Worm (Caenorhabditis elegans): ENCODE measurements around the gene F59B10.3.
A peak's percentile ranks its signal among the peaks of the same experiment; 100 is the strongest.

The F59B10.3 gene

DNA sequence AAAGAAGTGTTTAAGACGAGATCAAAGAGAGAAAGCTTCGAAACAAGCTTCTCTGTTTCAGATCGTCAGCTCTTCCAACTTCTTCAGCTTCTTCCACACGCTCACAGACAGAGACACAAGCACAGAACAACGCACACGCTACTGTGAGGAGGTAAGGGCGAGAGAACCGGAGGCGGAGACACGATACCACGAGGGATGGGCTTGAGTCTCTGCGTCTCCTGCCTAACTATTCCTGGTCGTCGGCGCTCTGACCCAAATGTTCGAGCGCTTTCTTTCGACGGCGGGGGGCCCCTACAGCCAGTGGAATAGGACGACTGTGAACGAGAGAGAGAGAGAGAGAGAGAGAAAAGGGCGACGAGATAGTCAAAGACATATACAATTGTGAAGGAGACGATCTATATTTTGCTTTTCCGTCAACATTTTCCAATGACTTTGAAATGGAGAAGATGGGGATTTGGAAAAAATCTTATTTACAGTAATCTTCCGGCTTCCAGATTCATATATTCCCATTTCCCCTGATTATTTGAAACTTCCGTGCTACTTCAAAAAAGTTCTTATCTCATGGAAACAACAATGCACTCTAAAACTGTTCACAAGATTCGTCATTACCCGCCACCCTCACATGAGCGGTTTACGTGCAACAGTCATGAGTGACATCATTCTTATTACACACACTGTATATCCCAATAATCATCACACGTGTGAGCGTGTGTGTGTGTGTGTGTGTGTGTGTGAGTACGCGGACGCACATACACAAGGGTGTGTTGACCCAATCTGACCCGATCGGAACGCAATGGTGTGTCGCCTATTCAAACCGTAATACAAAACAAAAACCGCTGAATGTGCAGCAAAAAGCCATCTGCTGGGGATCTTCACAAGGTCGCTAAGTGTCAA lies 38.7 kb downstream of the F59B10.3 start (continued):
- no peak for TF ChIP-seq F55B11.4 (tag; optimal IDR thresholded peaks at IDR 0.05; ENCODE audit: borderline replicate concordance, insufficient read depth)
- TF ChIP-seq mxl-1 (tag; optimal IDR thresholded peaks at IDR 0.05), result no peak
- no peak; the same call in 1 of the 2 replicates for TF ChIP-seq Y95B8A.8 (GFP tag; IDR thresholded peaks at IDR 0.05)
- peak in 1 of 2 experiments; percentile 36 for TF ChIP-seq let-607 (tag; optimal IDR thresholded peaks at IDR 0.05)
- TF ChIP-seq bed-2 (GFP tag; IDR thresholded peaks at IDR 0.05), result no peak
- TF ChIP-seq ceh-27 (GFP tag; optimal IDR thresholded peaks at IDR 0.05), result peak; percentile 83
- peak; percentile 90 for TF ChIP-seq K12H6.12 (tag; optimal IDR thresholded peaks at IDR 0.05)
- TF ChIP-seq dox-1 (GFP tag; IDR thresholded peaks at IDR 0.05), result peak; percentile 67
- TF ChIP-seq lin-35 (GFP tag; optimal IDR thresholded peaks at IDR 0.05), result peak in 1 of 3 experiments; percentile 68
- TF ChIP-seq ztf-25 (GFP tag; IDR thresholded peaks at IDR 0.05), result 0 out of 2 replicates have a peak, but pooled peaks have one; percentile 6
- TF ChIP-seq snpc-1.3 (tag; optimal IDR thresholded peaks at IDR 0.05; ENCODE audit: insufficient read depth), result no peak
- peak; percentile 67 for TF ChIP-seq madf-10 (tag; optimal IDR thresholded peaks at IDR 0.05)
- no peak for TF ChIP-seq aptf-3 (GFP tag; IDR thresholded peaks at IDR 0.05)
- no peak; the same call in 1 of the 2 replicates for TF ChIP-seq ceh-100 (GFP tag; IDR thresholded peaks at IDR 0.05)
- TF ChIP-seq him-1 (tag; optimal IDR thresholded peaks at IDR 0.05), result no peak
- TF ChIP-seq lin-40 (tag; optimal IDR thresholded peaks at IDR 0.05), result peak; percentile 72
- peak; percentile 2 for TF ChIP-seq rpc-1 (optimal IDR thresholded peaks at IDR 0.05)
- TF ChIP-seq rpc-1 (tag; optimal IDR thresholded peaks at IDR 0.05), result no peak
- peak; percentile 92 for TF ChIP-seq hsf-1 (GFP tag; IDR thresholded peaks at IDR 0.05)
- TF ChIP-seq hmg-1.2 (GFP tag; IDR thresholded peaks at IDR 0.05), result peak; percentile 65
- no peak for TF ChIP-seq F49E8.2 (tag; optimal IDR thresholded peaks at IDR 0.05; ENCODE audit: insufficient read depth)
- peak; percentile 67 for TF ChIP-seq chd-7 (tag; optimal IDR thresholded peaks at IDR 0.05)
- no peak for TF ChIP-seq ceh-40 (GFP tag; IDR thresholded peaks at IDR 0.05)
- no peak for TF ChIP-seq snpc-3.4 (tag; optimal IDR thresholded peaks at IDR 0.05)
- TF ChIP-seq nhr-80 (tag; optimal IDR thresholded peaks at IDR 0.05), result peak; percentile 33
- TF ChIP-seq tbp1 (GFP tag; optimal IDR thresholded peaks at IDR 0.05), result peak; percentile 30
- TF ChIP-seq tlf-1 (GFP tag; optimal IDR thresholded peaks at IDR 0.05), result peak; percentile 45
- TF ChIP-seq nhr-179 (tag; optimal IDR thresholded peaks at IDR 0.05), result no peak
- TF ChIP-seq Y53G8AR.9 (GFP tag; conservative IDR thresholded peaks at IDR 0.05), result peak; percentile 71; the same call in 1 of the 2 replicates
- TF ChIP-seq lag-1 (GFP tag; IDR thresholded peaks at IDR 0.05), result no peak
- TF ChIP-seq nhr-120 (GFP tag; IDR thresholded peaks at IDR 0.05), result no peak
- no peak for TF ChIP-seq repo-1 (tag; optimal IDR thresholded peaks at IDR 0.05)
- TF ChIP-seq efl-1 (GFP tag; optimal IDR thresholded peaks at IDR 0.05), result no peak
- no peak for TF ChIP-seq mel-28 (tag; optimal IDR thresholded peaks at IDR 0.05; ENCODE audit: borderline replicate concordance)
- TF ChIP-seq ama-1 (optimal IDR thresholded peaks at IDR 0.05), result peak; percentile 91
- no peak for TF ChIP-seq ama-1 (GFP tag; optimal IDR thresholded peaks at IDR 0.05)
- TF ChIP-seq F57C9.4 (tag; optimal IDR thresholded peaks at IDR 0.05), result no peak
- TF ChIP-seq gei-17 (GFP tag; optimal IDR thresholded peaks at IDR 0.05), result no peak
- 0 out of 2 replicates have a peak, but pooled peaks have one; percentile 17 for TF ChIP-seq ztf-28 (GFP tag; IDR thresholded peaks at IDR 0.05)
- TF ChIP-seq die-1 (tag; optimal IDR thresholded peaks at IDR 0.05), result no peak
- TF ChIP-seq lsl-1 (GFP tag; optimal IDR thresholded peaks at IDR 0.05), result no peak
- 0 out of 2 replicates have a peak, but pooled peaks have one; percentile 24 for TF ChIP-seq F33H1.4 (GFP tag; IDR thresholded peaks at IDR 0.05)
- peak; percentile 82 for TF ChIP-seq egrh-3 (GFP tag; IDR thresholded peaks at IDR 0.05)
- TF ChIP-seq Y56A3A.18 (GFP tag; IDR thresholded peaks at IDR 0.05), result peak; percentile 16; the same call in 1 of the 2 replicates
- no peak for TF ChIP-seq nfya-1 (tag; optimal IDR thresholded peaks at IDR 0.05; ENCODE audit: borderline replicate concordance, insufficient read depth)
- peak; percentile 56; the same call in 1 of the 2 replicates for TF ChIP-seq attf-6 (GFP tag; IDR thresholded peaks at IDR 0.05)
- TF ChIP-seq T26A5.8 (tag; optimal IDR thresholded peaks at IDR 0.05), result no peak
